Fruit fly (Drosophila melanogaster) Kc167 (cell line): ENCODE data around the gene Bhmt.

Experiments used
- Sin3A ChIP-seq: fragments of >200 bp; optimal IDR thresholded peaks from 2 replicates; lab custom pipeline; 2018; ENCODE audit warnings: missing external identifiers
- psq ChIP-seq: fragments of >200 bp; optimal IDR thresholded peaks from 2 replicates; lab custom pipeline; 2017; ENCODE audit warnings: missing external identifiers
- ttk ChIP-seq: sonication (Bioruptor generic); optimal IDR thresholded peaks from 2 replicates; lab custom pipeline; 2017; ENCODE audit warnings: missing external identifiers

dm6 chr2L:18933867-18934266 lies 23.2 kb downstream of the Bhmt start:
- TF ChIP-seq ttk (lab: Kevin White, UChicago) (no peak), psq (lab: Kevin White, UChicago) (no peak), Sin3A (lab: Kevin White, UChicago) (no peak)
